Worm (Caenorhabditis elegans): Measurements from ENCODE around the gene clec-29.

DNA sequence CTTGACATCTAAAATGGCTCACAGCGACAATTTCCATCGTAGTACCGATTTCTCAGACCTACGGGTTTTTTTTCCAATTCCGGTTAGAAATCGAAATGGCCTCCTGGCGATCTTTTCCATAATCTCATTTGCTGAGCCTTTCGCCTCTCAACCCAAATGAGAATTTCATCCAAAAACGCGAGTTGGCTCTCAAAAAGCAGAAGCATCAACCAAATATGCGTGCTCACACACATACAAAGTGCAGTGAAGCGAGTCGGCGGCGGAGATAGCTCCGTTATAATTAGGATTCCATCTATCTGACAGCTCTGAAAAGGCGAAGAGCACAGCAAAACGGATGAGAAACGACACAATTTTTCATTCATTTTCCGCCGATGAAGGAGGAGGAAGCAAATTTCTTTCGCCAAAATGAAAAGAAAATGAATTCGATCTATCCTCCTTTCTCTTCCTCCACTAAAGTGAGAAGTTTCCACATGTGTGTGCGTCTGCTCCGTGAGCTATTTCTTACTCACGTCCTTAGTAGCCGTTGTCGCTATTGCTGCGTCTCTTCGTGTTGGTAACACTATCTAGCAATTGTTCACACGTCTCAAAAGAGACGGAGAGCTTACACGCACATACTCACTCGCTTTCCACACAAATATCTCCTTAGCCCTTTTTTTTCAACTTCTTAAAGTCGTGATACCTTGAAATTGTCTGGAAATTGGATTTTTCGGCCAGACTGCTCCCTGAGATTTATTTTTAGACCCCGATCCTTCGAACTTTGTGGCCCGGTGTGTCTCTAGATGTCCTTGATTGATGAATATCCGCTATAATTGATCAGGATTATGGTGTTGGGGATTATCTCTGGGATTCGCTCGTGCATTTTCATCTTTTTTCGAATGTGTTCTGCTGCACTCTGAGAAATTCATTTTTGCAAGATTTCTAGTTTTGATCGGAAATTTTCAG, 13.4 kb upstream of the clec-29 start:
- TF ChIP-seq unc-62 (GFP tag; optimal IDR thresholded peaks at IDR 0.05) (no peak), unc-39 (tag; optimal IDR thresholded peaks at IDR 0.05) (no peak), nhr-11 (tag; optimal IDR thresholded peaks at IDR 0.05) (no peak), nhr-12 (tag; optimal IDR thresholded peaks at IDR 0.05) (no peak), pqm-1 (tag; optimal IDR thresholded peaks at IDR 0.05) (no peak), nhr-23 (tag; optimal IDR thresholded peaks at IDR 0.05) (no peak), snpc-4 (tag; optimal IDR thresholded peaks at IDR 0.05) (no peak)

All from whole organism, L3 larva.